ENCODE assay signal across 4 fruit fly cellular contexts in the genomic region with DNA sequence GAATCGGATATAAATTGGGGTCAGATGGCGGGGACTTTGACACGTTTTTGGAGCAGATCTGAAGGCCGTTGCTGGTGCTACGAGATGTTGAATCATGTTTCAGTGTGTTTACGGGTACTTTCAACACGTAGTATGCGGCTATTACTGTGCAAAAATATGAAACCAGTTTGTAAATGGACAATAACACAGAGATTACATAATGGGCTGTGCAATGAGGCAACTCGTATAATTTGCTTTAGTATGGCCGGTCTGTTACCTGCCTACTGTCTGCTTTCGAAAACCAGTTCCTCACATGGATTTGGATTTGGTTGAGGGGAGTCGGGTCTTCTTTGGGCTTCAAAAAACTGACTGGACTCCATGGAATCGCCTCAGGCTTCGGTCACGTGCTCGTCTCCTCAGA.
A peak's percentile ranks its signal among the peaks of the same experiment; 100 is the strongest.
TF ChIP-seq lines count a peak whose summit lies in the region.

No protein-coding gene starts in this region.

- TF ChIP-seq CTCF in whole organism, embryonic (GFP tag; optimal IDR thresholded peaks at IDR 0.05; lab: Kevin White, UChicago) = no peak

TF ChIP-seq in whole organism, embryonic, 481 proteins besides CTCF, POLR2A, EP300 and RAD21 (continues in another document):
- TF ChIP-seq CG3281 (GFP tag; optimal IDR thresholded peaks at IDR 0.05; lab: Kevin White, UChicago) (no peak), tap (tag; optimal IDR thresholded peaks at IDR 0.05; lab: Kevin White, UChicago) (no peak), mld (GFP tag; IDR thresholded peaks at IDR 0.05; lab: Robert Waterston, UW; ENCODE audit: partially characterized antibody) (no peak), danr (GFP tag; IDR thresholded peaks at IDR 0.05; lab: Robert Waterston, UW) (no peak), CG14050 (GFP tag; IDR thresholded peaks at IDR 0.05; lab: Robert Waterston, UW) (no peak), CG34376 (GFP tag; optimal IDR thresholded peaks at IDR 0.05; lab: Kevin White, UChicago) (no peak), Six4 (GFP tag; optimal IDR thresholded peaks at IDR 0.05; lab: Kevin White, UChicago) (no peak), vvl (GFP tag; IDR thresholded peaks at IDR 0.05; lab: Robert Waterston, UW) (0 out of 2 replicates have a peak, but pooled peaks have one; percentile 42), cwo (GFP tag; optimal IDR thresholded peaks at IDR 0.05; lab: Kevin White, UChicago) (peak; percentile 84), CG9876 (GFP tag; optimal IDR thresholded peaks at IDR 0.05; lab: Kevin White, UChicago) (no peak), br (optimal IDR thresholded peaks at IDR 0.05; lab: Kevin White, UChicago) (no peak), gcm2 (GFP tag; optimal IDR thresholded peaks at IDR 0.05; lab: Kevin White, UChicago) (no peak), CG12744 (GFP tag; optimal IDR thresholded peaks at IDR 0.05; lab: Kevin White, UChicago) (no peak), pita (GFP tag; optimal IDR thresholded peaks at IDR 0.05; lab: Kevin White, UChicago) (no peak), CG3726 (GFP tag; IDR thresholded peaks at IDR 0.05; lab: Robert Waterston, UW) (no peak), H15 (GFP tag; IDR thresholded peaks at IDR 0.05; lab: Robert Waterston, UW) (no peak), ase (GFP tag; IDR thresholded peaks at IDR 0.05; lab: Robert Waterston, UW) (no peak), Nf-YC (tag; optimal IDR thresholded peaks at IDR 0.05; lab: Kevin White, UChicago) (no peak), dm (GFP tag; optimal IDR thresholded peaks at IDR 0.05; lab: Kevin White, UChicago) (no peak), slbo (GFP tag; IDR thresholded peaks at IDR 0.05; lab: Robert Waterston, UW) (no peak; the same call in 1 of the 2 replicates), Doc2 (GFP tag; IDR thresholded peaks at IDR 0.05; lab: Robert Waterston, UW) (no peak), emc (GFP tag; optimal IDR thresholded peaks at IDR 0.05; lab: Kevin White, UChicago) (no peak)

TF ChIP-seq in whole organism, prepupa, 60 proteins besides CTCF, POLR2A, EP300 and RAD21:
- TF ChIP-seq Eip75B (GFP tag; optimal IDR thresholded peaks at IDR 0.05; lab: Kevin White, UChicago) (peak; percentile 22), vri (GFP tag; optimal IDR thresholded peaks at IDR 0.05; lab: Kevin White, UChicago) (peak; percentile 97), CG1621 (tag; optimal IDR thresholded peaks at IDR 0.05; lab: Kevin White, UChicago) (peak; percentile 1), Hr39 (GFP tag; optimal IDR thresholded peaks at IDR 0.05; lab: Kevin White, UChicago) (no peak)

TF ChIP-seq in whole organism, pupa, 21 proteins besides CTCF, POLR2A, EP300 and RAD21:
- peak; percentile 63 for TF ChIP-seq EcR (GFP tag; optimal IDR thresholded peaks at IDR 0.05; lab: Kevin White, UChicago)
- TF ChIP-seq CG10348 (GFP tag; IDR thresholded peaks at IDR 0.05; lab: Robert Waterston, UW) = no peak
- no peak for TF ChIP-seq Pif1A (GFP tag; optimal IDR thresholded peaks at IDR 0.05; lab: Kevin White, UChicago)
- TF ChIP-seq CG17806 (tag; optimal IDR thresholded peaks at IDR 0.05; lab: Kevin White, UChicago) = no peak
- no peak for TF ChIP-seq CG14655 (GFP tag; optimal IDR thresholded peaks at IDR 0.05; lab: Kevin White, UChicago)
- TF ChIP-seq CG9948 (tag; optimal IDR thresholded peaks at IDR 0.05; lab: Kevin White, UChicago) = no peak
- TF ChIP-seq Snoo (tag; optimal IDR thresholded peaks at IDR 0.05; lab: Kevin White, UChicago) = peak; percentile 38
- no peak for TF ChIP-seq CG15710 (tag; optimal IDR thresholded peaks at IDR 0.05; lab: Kevin White, UChicago)
- TF ChIP-seq CG13204 (GFP tag; optimal IDR thresholded peaks at IDR 0.05; lab: Kevin White, UChicago) = no peak

TF ChIP-seq in whole organism, wandering third instar larva, 38 proteins besides CTCF, POLR2A, EP300 and RAD21:
- TF ChIP-seq foxo (GFP tag; optimal IDR thresholded peaks at IDR 0.05; lab: Kevin White, UChicago) (no peak), tai (GFP tag; optimal IDR thresholded peaks at IDR 0.05; lab: Kevin White, UChicago) (no peak), Jra (GFP tag; optimal IDR thresholded peaks at IDR 0.05; lab: Kevin White, UChicago) (no peak), woc (GFP tag; optimal IDR thresholded peaks at IDR 0.05; lab: Kevin White, UChicago) (peak; percentile 37), brk (GFP tag; optimal IDR thresholded peaks at IDR 0.05; lab: Kevin White, UChicago) (no peak), CrebA (GFP tag; optimal IDR thresholded peaks at IDR 0.05; lab: Kevin White, UChicago; ENCODE audit: borderline replicate concordance) (no peak), dl (GFP tag; optimal IDR thresholded peaks at IDR 0.05; lab: Kevin White, UChicago; ENCODE audit: insufficient read depth in 1 of 2, partially characterized antibody in 2 of 2) (peak in 1 of 2 experiments; percentile 26), CG9705 (GFP tag; optimal IDR thresholded peaks at IDR 0.05; lab: Kevin White, UChicago) (no peak), fru (GFP tag; optimal IDR thresholded peaks at IDR 0.05; lab: Kevin White, UChicago) (peak; percentile 56), psq (GFP tag; optimal IDR thresholded peaks at IDR 0.05; lab: Kevin White, UChicago) (no peak), Myc (optimal IDR thresholded peaks at IDR 0.05; lab: Kevin White, UChicago) (no peak), Mio (GFP tag; optimal IDR thresholded peaks at IDR 0.05; lab: Kevin White, UChicago) (no peak), HLH106 (tag; optimal IDR thresholded peaks at IDR 0.05; lab: Kevin White, UChicago) (no peak), dmrt93B (GFP tag; optimal IDR thresholded peaks at IDR 0.05; lab: Kevin White, UChicago) (no peak), lola (GFP tag; optimal IDR thresholded peaks at IDR 0.05; lab: Kevin White, UChicago) (no peak), ey (GFP tag; optimal IDR thresholded peaks at IDR 0.05; lab: Kevin White, UChicago) (no peak), Abd-B (GFP tag; optimal IDR thresholded peaks at IDR 0.05; lab: Kevin White, UChicago) (no peak), dsf (GFP tag; optimal IDR thresholded peaks at IDR 0.05; lab: Kevin White, UChicago; ENCODE audit: borderline replicate concordance) (no peak), OdsH (GFP tag; optimal IDR thresholded peaks at IDR 0.05; lab: Kevin White, UChicago) (no peak)
